Worm (Caenorhabditis elegans): ENCODE data around the gene ram-5.

ram-5 gene

ce11 chrX:14502116-14502587, 47.8 kb upstream of the ram-5 start:
- no peak for TF ChIP-seq ztf-4 (tag; optimal IDR thresholded peaks at IDR 0.05)
- peak; percentile 19 for TF ChIP-seq ceh-63 (GFP tag; optimal IDR thresholded peaks at IDR 0.05)
- TF ChIP-seq mab-9 (GFP tag; IDR thresholded peaks at IDR 0.05), result 0 out of 2 replicates have a peak, but pooled peaks have one; percentile 17
- TF ChIP-seq elt-2 (tag; optimal IDR thresholded peaks at IDR 0.05), result peak; percentile 96
- TF ChIP-seq skn-1 (tag; optimal IDR thresholded peaks at IDR 0.05), result no peak
- peak in 1 of 2 experiments; percentile 12 for TF ChIP-seq efl-1 (optimal IDR thresholded peaks at IDR 0.05)
- peak in 1 of 2 experiments; percentile 67 for TF ChIP-seq efl-1 (GFP tag; optimal IDR thresholded peaks at IDR 0.05 in 1 of 2)
- TF ChIP-seq lsy-2 (tag; optimal IDR thresholded peaks at IDR 0.05), result peak; percentile 46 to 48
- TF ChIP-seq ets-5 (GFP tag; IDR thresholded peaks at IDR 0.05), result no peak
- peak; percentile 36 for TF ChIP-seq unc-130 (tag; optimal IDR thresholded peaks at IDR 0.05)
- TF ChIP-seq C04F5.9 (tag; optimal IDR thresholded peaks at IDR 0.05), result no peak
- TF ChIP-seq nhr-90 (tag; optimal IDR thresholded peaks at IDR 0.05; ENCODE audit: poor library complexity), result peak; percentile 86
- TF ChIP-seq pqm-1 (tag; optimal IDR thresholded peaks at IDR 0.05), result peak; percentile 28
- no peak for TF ChIP-seq egl-27 (tag; optimal IDR thresholded peaks at IDR 0.05)
- TF ChIP-seq tlp-1 (tag; optimal IDR thresholded peaks at IDR 0.05), result peak; percentile 80
- TF ChIP-seq fos-1 (tag; optimal IDR thresholded peaks at IDR 0.05), result peak; percentile 21
- TF ChIP-seq blmp-1 (tag; optimal IDR thresholded peaks at IDR 0.05), result peak; percentile 60
- TF ChIP-seq lin-13 (GFP tag; optimal IDR thresholded peaks at IDR 0.05), result peak; percentile 44
- peak; percentile 10 for TF ChIP-seq rnt-1 (tag; optimal IDR thresholded peaks at IDR 0.05)
- TF ChIP-seq nhr-12 (tag; optimal IDR thresholded peaks at IDR 0.05), result no peak
- peak in 1 of 2 experiments; percentile 83 for TF ChIP-seq lin-35 (GFP tag; optimal IDR thresholded peaks at IDR 0.05)
- peak; percentile 56 for TF ChIP-seq mep-1 (tag; optimal IDR thresholded peaks at IDR 0.05)
- TF ChIP-seq fkh-4 (tag; optimal IDR thresholded peaks at IDR 0.05; ENCODE audit: borderline replicate concordance), result no peak
- no peak for TF ChIP-seq C34B4.2 (tag; optimal IDR thresholded peaks at IDR 0.05)
- peak; percentile 74 for TF ChIP-seq nhr-19 (GFP tag; conservative IDR thresholded peaks at IDR 0.05)
- TF ChIP-seq ceh-8 (GFP tag; optimal IDR thresholded peaks at IDR 0.05), result no peak
- peak in 5 of 6 experiments; percentile 2 to 93 (median 49) for TF ChIP-seq elt-3 (tag; optimal IDR thresholded peaks at IDR 0.05)
- peak; percentile 69 for TF ChIP-seq irx-1 (tag; optimal IDR thresholded peaks at IDR 0.05)
- peak; percentile 91 for TF ChIP-seq nhr-71 (tag; optimal IDR thresholded peaks at IDR 0.05)
- peak; percentile 92 for TF ChIP-seq nhr-20 (tag; optimal IDR thresholded peaks at IDR 0.05)
- TF ChIP-seq dpl-1 (GFP tag; optimal IDR thresholded peaks at IDR 0.05), result peak in 2 of 3 experiments; percentile 8 to 14
- TF ChIP-seq sup-37 (GFP tag; optimal IDR thresholded peaks at IDR 0.05), result no peak
- TF ChIP-seq nhr-47 (tag; optimal IDR thresholded peaks at IDR 0.05), result peak; percentile 63
- TF ChIP-seq snu-23 (GFP tag; optimal IDR thresholded peaks at IDR 0.05), result peak; percentile 71
- peak; percentile 52 for TF ChIP-seq tbx-2 (tag; optimal IDR thresholded peaks at IDR 0.05)
- peak in 1 of 2 experiments; percentile 78 for TF ChIP-seq mdl-1 (tag; optimal IDR thresholded peaks at IDR 0.05)
- peak; percentile 27 for TF ChIP-seq C16A3.4 (tag; optimal IDR thresholded peaks at IDR 0.05)
- TF ChIP-seq jun-1 (tag; optimal IDR thresholded peaks at IDR 0.05), result peak; percentile 28
- TF ChIP-seq grh-1 (GFP tag; IDR thresholded peaks at IDR 0.05), result peak; percentile 71
- TF ChIP-seq lir-3 (tag; optimal IDR thresholded peaks at IDR 0.05; ENCODE audit: poor library complexity), result peak; percentile 20
- TF ChIP-seq lin-14 (GFP tag; optimal IDR thresholded peaks at IDR 0.05), result peak; percentile 76
- peak; percentile 98 for TF ChIP-seq nhr-85 (tag)

ce11 chrX:14503282-14503681, 46.7 kb upstream of the ram-5 start:
- TF ChIP-seq blmp-1 (tag; optimal IDR thresholded peaks at IDR 0.05) (peak; percentile 40), mef-2 (tag; optimal IDR thresholded peaks at IDR 0.05) (no peak), ztf-11 (tag; optimal IDR thresholded peaks at IDR 0.05) (no peak), nhr-71 (tag; optimal IDR thresholded peaks at IDR 0.05) (peak; percentile 34), rnt-1 (tag; optimal IDR thresholded peaks at IDR 0.05) (peak; percentile 28), lin-14 (GFP tag; optimal IDR thresholded peaks at IDR 0.05) (peak; percentile 47), ceh-90 (tag; optimal IDR thresholded peaks at IDR 0.05) (no peak)

All from whole organism, L1 larva.